Worm (Caenorhabditis elegans) whole organism, late embryonic: ENCODE measurements around the gene Y94H6A.10.
A peak's percentile ranks its signal among the peaks of the same experiment; 100 is the strongest.
"Not testable (repeated sequence)": the region's sequence is repeated elsewhere in the genome, so short reads cannot be mapped to it uniquely, and the experiment has no call there.

ENCODE experiments used
- C08G9.2 ChIP-seq: sonication (generic microtip); optimal IDR thresholded peaks from 2 replicates; lab custom pipeline; 2016; ENCODE audit warnings: mild to moderate bottlenecking, missing genetic modification characterization, moderate library complexity, missing compliant biosample characterization
- F13H6.1 ChIP-seq: sonication (generic microtip); optimal IDR thresholded peaks from 2 replicates; lab custom pipeline; 2016; ENCODE audit warnings: missing genetic modification characterization, missing compliant biosample characterization
- K02D7.2 ChIP-seq: sonication (generic microtip); optimal IDR thresholded peaks from 2 replicates; lab custom pipeline; 2017; ENCODE audit warnings: mild to moderate bottlenecking, missing genetic modification characterization, missing compliant biosample characterization
- K09A11.1 ChIP-seq: sonication (generic microtip); optimal IDR thresholded peaks from 2 replicates; lab custom pipeline; 2017; ENCODE audit warnings: antibody characterized with exemption, mild to moderate bottlenecking, missing genetic modification characterization, missing compliant biosample characterization; ENCODE audit not compliant: insufficient read depth
- T23F11.4 ChIP-seq: fragments of 200-800 bp; sonication (Bioruptor generic); optimal IDR thresholded peaks from 2 replicates; lab custom pipeline; 2018; ENCODE audit warnings: mild to moderate bottlenecking, missing genetic modification characterization, missing compliant biosample characterization
- ahr-1 ChIP-seq: sonication (generic microtip); optimal IDR thresholded peaks from 2 replicates; lab custom pipeline; 2016; ENCODE audit warnings: missing genetic modification characterization, missing compliant biosample characterization
- ceh-18 ChIP-seq: sonication (generic microtip); optimal IDR thresholded peaks from 2 replicates; lab custom pipeline; 2016; ENCODE audit warnings: missing genetic modification characterization, missing compliant biosample characterization
- ceh-2 ChIP-seq: sonication (generic microtip); optimal IDR thresholded peaks from 2 replicates; lab custom pipeline; 2016; ENCODE audit warnings: missing genotype, missing genetic modification characterization, missing compliant biosample characterization
- ceh-24 ChIP-seq: sonication (generic microtip); optimal IDR thresholded peaks from 2 replicates; lab custom pipeline; 2016; ENCODE audit warnings: mild to moderate bottlenecking, missing genetic modification characterization, missing compliant biosample characterization
- ceh-30 ChIP-seq: fragments of 150-350 bp; optimal IDR thresholded peaks from 2 replicates; lab custom pipeline; 2014; ENCODE audit warnings: missing biosample characterization, missing genetic modification characterization
- ceh-31 ChIP-seq: sonication (generic microtip); optimal IDR thresholded peaks from 2 replicates; lab custom pipeline; 2016; ENCODE audit warnings: missing genetic modification characterization, missing compliant biosample characterization
- ceh-45 ChIP-seq: fragments of 200-800 bp; sonication (Bioruptor generic); IDR thresholded peaks from 2 replicates; pipeline ENCODE4 v1.3.6; 2022; ENCODE audit warnings: missing genetic modification reagents, missing genetic modification characterization, missing compliant biosample characterization
- che-1 ChIP-seq: sonication (generic microtip); optimal IDR thresholded peaks from 2 replicates; lab custom pipeline; 2016; ENCODE audit warnings: mild to moderate bottlenecking, missing genetic modification characterization, missing compliant biosample characterization
- dmd-4 ChIP-seq: sonication (generic microtip); optimal IDR thresholded peaks from 2 replicates; lab custom pipeline; 2016; ENCODE audit warnings: borderline replicate concordance, missing genetic modification characterization, missing compliant biosample characterization
- dve-1 ChIP-seq: sonication (generic microtip); optimal IDR thresholded peaks from 2 replicates; lab custom pipeline; 2017; ENCODE audit warnings: antibody characterized with exemption, mild to moderate bottlenecking, missing genetic modification characterization, missing compliant biosample characterization
- eyg-1 ChIP-seq: sonication (generic microtip); optimal IDR thresholded peaks from 2 replicates; lab custom pipeline; 2016; ENCODE audit warnings: missing genotype, missing genetic modification characterization, missing compliant biosample characterization
- fkh-10 ChIP-seq: fragments of 150-350 bp; optimal IDR thresholded peaks from 2 replicates; lab custom pipeline; 2014; ENCODE audit warnings: missing biosample characterization, missing genetic modification reagents, missing genetic modification characterization
- fkh-6 ChIP-seq: sonication (generic microtip); optimal IDR thresholded peaks from 2 replicates; lab custom pipeline; 2016; ENCODE audit warnings: missing genetic modification characterization, missing compliant biosample characterization
- gmeb-2 ChIP-seq: sonication (generic microtip); optimal IDR thresholded peaks from 2 replicates; lab custom pipeline; 2016; ENCODE audit warnings: missing genetic modification characterization, inconsistent platforms, missing compliant biosample characterization
- hlh-30 ChIP-seq: sonication (generic microtip); optimal IDR thresholded peaks from 2 replicates; lab custom pipeline; 2017; ENCODE audit warnings: antibody characterized with exemption, missing genetic modification characterization, missing compliant biosample characterization; ENCODE audit not compliant: insufficient read depth
- hlh-8 ChIP-seq: sonication (generic microtip); optimal IDR thresholded peaks from 2 replicates; lab custom pipeline; 2016; ENCODE audit warnings: missing genotype, missing genetic modification characterization, missing compliant biosample characterization
- lin-11 ChIP-seq: fragments of 200-800 bp; sonication (Bioruptor generic); optimal IDR thresholded peaks from 2 replicates; lab custom pipeline; 2018; ENCODE audit warnings: mild to moderate bottlenecking, missing genetic modification characterization, missing compliant biosample characterization
- madf-2 ChIP-seq: sonication (generic microtip); optimal IDR thresholded peaks from 2 replicates; lab custom pipeline; 2017; ENCODE audit warnings: missing genetic modification characterization, missing compliant biosample characterization
- mec-3 ChIP-seq: sonication (generic microtip); optimal IDR thresholded peaks from 2 replicates; lab custom pipeline; 2016; ENCODE audit warnings: borderline replicate concordance, missing genetic modification characterization, missing compliant biosample characterization
- nhr-11 ChIP-seq: fragments of 150-350 bp; optimal IDR thresholded peaks from 2 replicates; lab custom pipeline; 2014; ENCODE audit warnings: missing biosample characterization, missing genetic modification characterization
- npax-4 ChIP-seq: sonication (generic microtip); optimal IDR thresholded peaks from 2 replicates; lab custom pipeline; 2016; ENCODE audit warnings: missing genetic modification characterization, missing compliant biosample characterization
- odd-2 ChIP-seq: sonication (generic microtip); optimal IDR thresholded peaks from 2 replicates; lab custom pipeline; 2017; ENCODE audit warnings: antibody characterized with exemption, mild to moderate bottlenecking, missing genetic modification characterization, missing compliant biosample characterization
- pag-3 ChIP-seq: sonication (generic microtip); optimal IDR thresholded peaks from 2 replicates; lab custom pipeline; 2016; ENCODE audit warnings: missing compliant biosample characterization, missing genetic modification characterization, borderline replicate concordance
- pax-1 ChIP-seq: fragments of 150-350 bp; optimal IDR thresholded peaks from 2 replicates; lab custom pipeline; 2014; ENCODE audit warnings: missing biosample characterization, missing genetic modification characterization
- pha-2 ChIP-seq: sonication (generic microtip); optimal IDR thresholded peaks from 2 replicates; lab custom pipeline; 2017; ENCODE audit warnings: mild to moderate bottlenecking, missing genetic modification characterization, missing compliant biosample characterization
- pha-4 ChIP-seq: fragments of 150-350 bp; optimal IDR thresholded peaks from 2 replicates; lab custom pipeline; 2018; ENCODE audit warnings: missing biosample characterization, missing genetic modification reagents, missing genetic modification characterization
- pros-1 ChIP-seq: fragments of 150-350 bp; optimal IDR thresholded peaks from 2 replicates; lab custom pipeline; 2014; ENCODE audit warnings: missing biosample characterization, missing genetic modification reagents, missing genetic modification characterization
- rnt-1 ChIP-seq: sonication (generic microtip); optimal IDR thresholded peaks from 2 replicates; lab custom pipeline; 2016; ENCODE audit warnings: missing genetic modification characterization, missing compliant biosample characterization
- sdc-2 ChIP-seq: sonication (generic microtip); optimal IDR thresholded peaks from 2 replicates; lab custom pipeline; 2016; ENCODE audit warnings: missing genotype, missing genetic modification characterization, missing compliant biosample characterization
- sox-2 ChIP-seq: fragments of 200-800 bp; sonication (Bioruptor generic); IDR thresholded peaks from 2 replicates; pipeline ENCODE4 v1.3.6; 2022; ENCODE audit warnings: missing genetic modification reagents, missing genetic modification characterization, missing compliant biosample characterization
- sox-4 ChIP-seq: sonication (generic microtip); optimal IDR thresholded peaks from 2 replicates; lab custom pipeline; 2017; ENCODE audit warnings: mild to moderate bottlenecking, missing genetic modification characterization, inconsistent platforms, missing compliant biosample characterization
- syd-9 ChIP-seq: sonication (generic microtip); optimal IDR thresholded peaks from 2 replicates; lab custom pipeline; 2016; ENCODE audit warnings: mild to moderate bottlenecking, missing genetic modification characterization, moderate library complexity, missing compliant biosample characterization
- tbx-2 ChIP-seq: sonication (generic microtip); optimal IDR thresholded peaks from 2 replicates; lab custom pipeline; 2016; ENCODE audit warnings: missing genetic modification characterization, missing compliant biosample characterization
- unc-3 ChIP-seq, 2 experiments: fragments of 200-800 bp in 1 of 2; sonication (Bioruptor generic) in 1 of 2; sonication (generic microtip) in 1 of 2; conservative IDR thresholded peaks in 1 of 2; optimal IDR thresholded peaks in 1 of 2; 2 replicates each; pipeline versions ENCODE4 v1.3.6 to Lab custom; 2016 to 2022; ENCODE audit warnings: missing compliant biosample characterization in 2 of 2, missing genetic modification characterization in 2 of 2, missing genetic modification reagents in 1 of 2
- unc-55 ChIP-seq: sonication (generic microtip); optimal IDR thresholded peaks from 2 replicates; lab custom pipeline; 2017; ENCODE audit warnings: missing biosample characterization, missing genetic modification reagents, missing genetic modification characterization
- ztf-16 ChIP-seq: sonication (generic microtip); optimal IDR thresholded peaks from 2 replicates; lab custom pipeline; 2017; ENCODE audit warnings: missing genetic modification characterization, missing compliant biosample characterization

Gene Y94H6A.10

DNA sequence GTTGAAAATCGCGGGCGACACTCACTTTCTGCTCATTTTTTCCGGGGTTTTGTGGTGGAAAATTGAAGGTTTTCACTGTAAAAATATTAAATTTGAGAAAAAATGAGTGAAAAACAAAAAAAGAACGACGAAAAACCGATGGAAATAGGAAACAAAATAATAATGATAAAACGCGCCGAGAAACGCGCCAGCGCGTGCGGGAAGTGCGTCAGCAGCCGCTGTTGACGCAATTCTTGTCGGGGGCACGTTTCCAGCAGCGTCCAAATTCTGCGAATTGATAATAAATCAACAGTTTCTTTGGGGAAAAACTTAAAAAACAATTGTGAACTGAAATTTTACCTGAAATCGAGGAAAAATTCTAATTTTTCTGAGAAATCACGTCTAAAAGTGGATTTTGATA lies 15.3 kb upstream of the Y94H6A.10 start, which contains the start of gene ubxn-2 (continued):
- TF ChIP-seq ztf-16 (no peak), che-1 (tag; lab: Kevin White, UChicago) (no peak), nhr-11 (tag; lab: Kevin White, UChicago) (no peak), rnt-1 (tag; lab: Kevin White, UChicago) (peak; percentile 0), dmd-4 (tag; lab: Kevin White, UChicago) (no peak), hlh-30 (tag; lab: Kevin White, UChicago) (no peak), C08G9.2 (no peak), fkh-6 (no peak), lin-11 (tag; lab: Kevin White, UChicago) (peak; percentile 19), ceh-31 (peak; percentile 45), unc-3 (GFP tag; conservative IDR thresholded peaks at IDR 0.05; lab: Robert Waterston, UW) (0 out of 2 replicates have a peak, but pooled peaks have one; percentile 7), unc-3 (tag; optimal IDR thresholded peaks at IDR 0.05; lab: Kevin White, UChicago) (no peak), mec-3 (tag; lab: Kevin White, UChicago) (no peak), K02D7.2 (no peak), ceh-18 (peak; percentile 13), pros-1 (no peak), sdc-2 (tag; lab: Kevin White, UChicago) (no peak), pag-3 (tag; lab: Kevin White, UChicago) (no peak), ceh-24 (tag; lab: Kevin White, UChicago) (no peak), F13H6.1 (no peak), dve-1 (no peak), odd-2 (tag; lab: Kevin White, UChicago) (no peak), sox-2 (GFP tag; lab: Robert Waterston, UW) (no peak), T23F11.4 (GFP tag; lab: Kevin White, UChicago) (no peak), fkh-10 (GFP tag; lab: Kevin White, UChicago) (no peak), tbx-2 (tag; lab: Kevin White, UChicago) (no peak), pax-1 (no peak)
- TF ChIP-seq, all 69 proteins: peak for 14

DNA sequence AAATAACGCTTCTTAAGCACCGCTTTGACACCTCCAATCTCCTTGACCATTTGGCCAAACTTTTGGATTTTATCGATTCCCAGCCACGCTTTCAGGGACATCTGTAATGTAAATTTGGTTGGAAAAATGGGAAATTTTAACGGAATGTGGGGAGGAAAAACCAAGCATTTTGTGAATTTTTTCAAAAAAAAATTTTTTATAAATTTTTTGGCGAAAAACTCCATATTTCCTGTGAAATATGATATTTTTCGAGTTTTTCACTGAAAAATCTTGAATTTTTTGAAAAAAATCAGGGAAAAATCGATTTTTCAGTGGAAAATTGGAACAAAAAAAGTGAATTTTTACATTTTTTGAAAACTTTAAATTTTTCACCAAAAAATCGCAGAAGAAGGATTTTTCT lies 9.3 kb upstream of the Y94H6A.10 start, which contains the start of gene ndua-12:
Gene ndua-12, minus strand, starts transcription at position 101 of the 400 bp plus-strand sequence.
- TF ChIP-seq syd-9, madf-2, pha-2 (tag; lab: Kevin White, UChicago): not testable (repeated sequence)

DNA sequence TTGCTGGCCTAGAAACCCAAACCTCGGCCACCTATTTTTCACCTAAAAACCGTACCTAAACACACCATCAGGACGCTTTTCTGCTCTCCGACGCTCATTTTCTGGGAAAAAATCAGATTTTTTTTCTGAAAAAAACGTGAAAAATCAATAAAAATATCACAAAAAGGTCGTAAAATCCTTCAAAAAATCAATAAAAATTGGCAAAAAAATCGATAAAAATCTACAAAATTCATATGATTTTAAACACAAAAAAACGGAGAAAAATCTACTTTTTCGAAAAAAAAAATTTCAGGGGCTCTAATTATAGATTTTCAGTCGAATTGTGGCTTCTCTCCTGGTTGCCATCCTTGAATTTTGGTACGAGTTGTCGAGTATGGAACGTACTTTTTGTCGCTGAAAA lies 6.0 kb upstream of the Y94H6A.10 start, which contains the start of gene Y94H6A.7:
Gene Y94H6A.7, minus strand, starts transcription at position 101 of the 400 bp plus-strand sequence.
- not testable (repeated sequence) for TF ChIP-seq ceh-2 (tag; lab: Kevin White, UChicago); ahr-1 (tag; lab: Kevin White, UChicago); ceh-45

DNA sequence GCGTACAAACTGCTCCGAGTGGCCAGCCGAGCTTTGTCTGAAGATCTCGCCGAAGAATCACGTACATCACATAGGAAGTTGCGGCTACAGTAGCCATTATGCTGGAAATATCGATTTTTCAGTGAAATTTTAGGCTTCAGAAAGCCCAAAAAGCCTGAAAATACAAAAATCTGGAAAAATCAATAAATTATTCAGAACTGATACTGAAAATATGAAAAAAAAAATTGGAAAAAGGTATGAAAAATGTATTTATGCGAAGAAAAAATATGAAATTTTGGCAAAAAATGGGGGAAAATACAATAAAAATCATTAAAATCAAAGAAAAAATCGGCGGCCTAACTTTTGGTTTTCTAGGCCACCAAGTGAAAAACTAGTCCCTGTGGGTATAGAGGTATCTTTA lies 2.5 kb upstream of the Y94H6A.10 start, which contains the start of gene Y94H6A.12:
Gene Y94H6A.12, minus strand, starts transcription at position 101 of the 400 bp plus-strand sequence.
- TF ChIP-seq hlh-8 (tag; lab: Kevin White, UChicago) = no peak
- TF ChIP-seq ahr-1 (tag; lab: Kevin White, UChicago) = no peak
- TF ChIP-seq K02D7.2 = no peak
- no peak for TF ChIP-seq pha-4 (tag; lab: Kevin White, UChicago)
- no peak for TF ChIP-seq ceh-30 (tag; lab: Kevin White, UChicago)
- TF ChIP-seq sox-4 (tag; lab: Kevin White, UChicago) = no peak
- no peak for TF ChIP-seq dve-1
- no peak for TF ChIP-seq unc-55 (GFP tag; lab: Kevin White, UChicago)
- TF ChIP-seq tbx-2 (tag; lab: Kevin White, UChicago) = no peak
- no peak for TF ChIP-seq ceh-45
- no peak for TF ChIP-seq fkh-6
- TF ChIP-seq nhr-11 (tag; lab: Kevin White, UChicago) = no peak
- no peak for TF ChIP-seq K09A11.1 (tag; lab: Kevin White, UChicago)
- no peak for TF ChIP-seq ceh-18
- no peak for TF ChIP-seq npax-4
- no peak for TF ChIP-seq gmeb-2 (tag; lab: Kevin White, UChicago)
- no peak for TF ChIP-seq ztf-16
- no peak for TF ChIP-seq T23F11.4 (GFP tag; lab: Kevin White, UChicago)
- no peak for TF ChIP-seq eyg-1
- TF ChIP-seq unc-3 (GFP tag; conservative IDR thresholded peaks at IDR 0.05; lab: Robert Waterston, UW) = no peak
- TF ChIP-seq unc-3 (tag; optimal IDR thresholded peaks at IDR 0.05; lab: Kevin White, UChicago) = no peak
